Worm (Caenorhabditis elegans): ENCODE results near the gene ZK1127.13.

ce11 chrII:7024897-7025852 is 27.9 kb upstream of the ZK1127.13 start, which contains the start of gene znf-598:
- TF ChIP-seq hmbx-1 (tag; optimal IDR thresholded peaks at IDR 0.05): no peak
- TF ChIP-seq ama-1 (optimal IDR thresholded peaks at IDR 0.05): no peak
- no peak for TF ChIP-seq pes-1 (GFP tag; IDR thresholded peaks at IDR 0.05)
- TF ChIP-seq ceh-13 (GFP tag; optimal IDR thresholded peaks at IDR 0.05): no peak
- TF ChIP-seq aly-1 (tag; optimal IDR thresholded peaks at IDR 0.05): no peak
- no peak for TF ChIP-seq hnd-1 (tag; optimal IDR thresholded peaks at IDR 0.05)
- TF ChIP-seq B0310.2 (tag; optimal IDR thresholded peaks at IDR 0.05): no peak
- TF ChIP-seq flt-1 (GFP tag; IDR thresholded peaks at IDR 0.05): no peak
- TF ChIP-seq scrt-1 (GFP tag; IDR thresholded peaks at IDR 0.05): no peak
- TF ChIP-seq tbx-11 (GFP tag; IDR thresholded peaks at IDR 0.05): no peak
- no peak for TF ChIP-seq ets-7 (tag; optimal IDR thresholded peaks at IDR 0.05)

Data from whole organism, early embryonic.